Worm (Caenorhabditis elegans): Measurements from ENCODE around the gene cpt-6.

Gene cpt-6

ce11 chrV:6450129-6451011, 43.4 kb downstream of the cpt-6 start, which contains the start of gene acl-8 (continued):
- TF ChIP-seq lin-15B (tag; optimal IDR thresholded peaks at IDR 0.05) = no peak

- TF ChIP-seq dsc-1 (tag; optimal IDR thresholded peaks at IDR 0.05) = no peak
- TF ChIP-seq hlh-4 (tag; optimal IDR thresholded peaks at IDR 0.05) = no peak
- no peak for TF ChIP-seq sup-37 (GFP tag; optimal IDR thresholded peaks at IDR 0.05)
- TF ChIP-seq nhr-76 (tag; optimal IDR thresholded peaks at IDR 0.05) = no peak
- no peak for TF ChIP-seq lin-13 (GFP tag; optimal IDR thresholded peaks at IDR 0.05)
- no peak for TF ChIP-seq efl-1 (optimal IDR thresholded peaks at IDR 0.05)
- no peak for TF ChIP-seq efl-1 (GFP tag; optimal IDR thresholded peaks at IDR 0.05 in 1 of 2)
- no peak for TF ChIP-seq nhr-85 (tag)
- TF ChIP-seq nhr-28 (tag; optimal IDR thresholded peaks at IDR 0.05) = no peak
- TF ChIP-seq isw-1 (GFP tag; IDR thresholded peaks at IDR 0.05) = no peak
- no peak for TF ChIP-seq nhr-84 (tag; optimal IDR thresholded peaks at IDR 0.05)
- no peak for TF ChIP-seq skn-1 (tag; optimal IDR thresholded peaks at IDR 0.05)
- TF ChIP-seq mef-2 (tag; optimal IDR thresholded peaks at IDR 0.05) = no peak
- TF ChIP-seq sptf-1 (tag; optimal IDR thresholded peaks at IDR 0.05) = no peak
- no peak for TF ChIP-seq nhr-12 (tag; optimal IDR thresholded peaks at IDR 0.05)
- TF ChIP-seq rnt-1 (tag; optimal IDR thresholded peaks at IDR 0.05) = no peak
- no peak for TF ChIP-seq mdl-1 (tag; optimal IDR thresholded peaks at IDR 0.05)
- no peak for TF ChIP-seq blmp-1 (tag; optimal IDR thresholded peaks at IDR 0.05)
Observed at ce11 chrV:6448356-6448755, 45.4 kb downstream of the cpt-6 start, which contains the start of gene fbxa-196. Gene fbxa-196, plus strand, starts transcription at chrV:6448656.

ce11 chrV:6442037-6442436, 51.7 kb downstream of the cpt-6 start, which contains the start of gene T05H4.3:
Gene T05H4.3, plus strand, starts transcription at chrV:6442337.
- TF ChIP-seq pag-3 (tag; optimal IDR thresholded peaks at IDR 0.05; ENCODE audit: borderline replicate concordance, insufficient read depth) = no peak

DNA sequence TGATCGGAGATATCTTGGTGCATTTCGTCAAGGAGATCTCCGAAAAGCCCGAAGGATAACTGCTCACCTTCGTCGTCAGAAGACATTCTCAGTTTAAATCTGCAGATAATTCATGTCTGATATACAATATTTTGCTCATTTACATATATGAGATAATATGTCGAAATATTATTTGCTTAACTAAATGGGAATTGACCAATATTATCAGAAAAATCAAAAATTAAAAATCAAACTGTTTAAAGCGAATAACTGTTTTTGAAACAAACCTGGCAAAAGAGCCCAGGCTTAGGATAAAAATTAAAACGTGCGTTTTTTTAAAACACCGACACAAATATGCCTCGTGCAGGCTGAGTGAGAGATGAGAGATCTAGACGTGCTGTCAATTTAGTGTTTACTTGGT, 52.1 kb downstream of the cpt-6 start, which contains the start of gene T05H4.15:
TSS of gene T05H4.15 (minus strand) at position 101 of the 400 bp plus-strand sequence.
- TF ChIP-seq snpc-4 (tag; optimal IDR thresholded peaks at IDR 0.05) (no peak), nhr-28 (tag; optimal IDR thresholded peaks at IDR 0.05) (no peak), isw-1 (GFP tag; IDR thresholded peaks at IDR 0.05) (no peak), jun-1 (tag; optimal IDR thresholded peaks at IDR 0.05) (no peak), aha-1 (tag; optimal IDR thresholded peaks at IDR 0.05) (no peak), nhr-19 (GFP tag; conservative IDR thresholded peaks at IDR 0.05) (no peak), nhr-12 (tag; optimal IDR thresholded peaks at IDR 0.05) (no peak), dpl-1 (GFP tag; optimal IDR thresholded peaks at IDR 0.05) (no peak), hpl-2 (GFP tag; optimal IDR thresholded peaks at IDR 0.05) (no peak), xbp-1 (tag; optimal IDR thresholded peaks at IDR 0.05) (no peak), nhr-20 (tag; optimal IDR thresholded peaks at IDR 0.05) (no peak), lsy-2 (tag; optimal IDR thresholded peaks at IDR 0.05) (no peak), mab-9 (GFP tag; IDR thresholded peaks at IDR 0.05) (no peak), Y116A8C.19 (tag; optimal IDR thresholded peaks at IDR 0.05; ENCODE audit: borderline replicate concordance) (no peak), ceh-82 (tag; optimal IDR thresholded peaks at IDR 0.05) (no peak), nhr-76 (tag; optimal IDR thresholded peaks at IDR 0.05) (no peak)

All from whole organism, L1 larva.